Worm (Caenorhabditis elegans): ENCODE data around the gene rtfo-1.

The rtfo-1 gene

ce11 chrV:9561624-9562179 is 20.7 kb downstream of the rtfo-1 start, which contains the start of gene rgef-1:
rgef-1 (minus strand) TSS chrV:9561674.
- TF ChIP-seq nhr-237 (tag; optimal IDR thresholded peaks at IDR 0.05) (no peak), sptf-1 (tag; optimal IDR thresholded peaks at IDR 0.05) (peak; percentile 5), ces-1 (GFP tag; optimal IDR thresholded peaks at IDR 0.05) (peak; percentile 91)

- TF ChIP-seq elt-1 (tag; optimal IDR thresholded peaks at IDR 0.05; ENCODE audit: borderline replicate concordance, insufficient read depth), result no peak
- no peak for TF ChIP-seq ztf-11 (tag; optimal IDR thresholded peaks at IDR 0.05)
- TF ChIP-seq ceh-83 (GFP tag; optimal IDR thresholded peaks at IDR 0.05), result no peak
- no peak for TF ChIP-seq flh-1 (GFP tag; optimal IDR thresholded peaks at IDR 0.05)
- no peak for TF ChIP-seq ces-1 (GFP tag; optimal IDR thresholded peaks at IDR 0.05)
- TF ChIP-seq cnd-1 (tag; optimal IDR thresholded peaks at IDR 0.05), result no peak
- no peak for TF ChIP-seq nhr-28 (tag; optimal IDR thresholded peaks at IDR 0.05)
- TF ChIP-seq ceh-39 (tag; optimal IDR thresholded peaks at IDR 0.05), result no peak
- TF ChIP-seq ham-2 (GFP tag; optimal IDR thresholded peaks at IDR 0.05), result no peak
- no peak for TF ChIP-seq elt-3 (tag; optimal IDR thresholded peaks at IDR 0.05)
- no peak for TF ChIP-seq blmp-1 (tag; optimal IDR thresholded peaks at IDR 0.05)
- no peak for TF ChIP-seq nhr-12 (tag; optimal IDR thresholded peaks at IDR 0.05)
- no peak for TF ChIP-seq nhr-237 (tag; optimal IDR thresholded peaks at IDR 0.05)
- TF ChIP-seq mls-2 (tag; optimal IDR thresholded peaks at IDR 0.05), result no peak
- no peak for TF ChIP-seq nhr-76 (tag; optimal IDR thresholded peaks at IDR 0.05)
- TF ChIP-seq nhr-2 (tag; optimal IDR thresholded peaks at IDR 0.05), result no peak
- TF ChIP-seq hlh-1 (tag; optimal IDR thresholded peaks at IDR 0.05), result no peak
- no peak for TF ChIP-seq pha-4 (tag; optimal IDR thresholded peaks at IDR 0.05)
Measured at ce11 chrV:9556668-9557067, 25.8 kb downstream of the rtfo-1 start.

DNA sequence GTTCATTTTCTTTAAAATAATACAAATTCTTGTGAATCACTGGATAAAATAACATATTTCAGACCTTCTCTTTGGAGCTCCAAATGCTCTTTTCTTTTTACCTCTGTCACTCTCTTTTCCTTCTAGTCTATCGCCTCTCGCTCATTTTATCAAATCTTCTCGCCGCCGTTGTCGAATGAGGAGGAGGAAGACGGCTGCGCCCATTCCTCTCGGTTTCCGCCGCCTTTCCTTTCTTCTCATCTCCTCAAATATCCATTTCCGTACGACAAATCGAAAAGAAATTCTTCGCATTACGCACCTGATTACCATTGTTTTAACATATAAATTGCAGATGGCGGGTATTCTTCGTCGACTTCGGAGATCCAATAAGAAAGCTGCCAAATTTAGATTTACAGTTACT is 32.1 kb downstream of the rtfo-1 start, which contains the start of gene ehbp-1:
ehbp-1 (plus strand) TSS at position 332 of the 400 bp plus-strand sequence.
- TF ChIP-seq flh-1 (GFP tag; optimal IDR thresholded peaks at IDR 0.05), result no peak
- TF ChIP-seq hlh-1 (tag; optimal IDR thresholded peaks at IDR 0.05), result no peak
- TF ChIP-seq ces-1 (GFP tag; optimal IDR thresholded peaks at IDR 0.05), result peak; percentile 78
- peak; percentile 58 for TF ChIP-seq unc-120 (tag; optimal IDR thresholded peaks at IDR 0.05; ENCODE audit: poor library complexity, severe bottlenecking)

DNA sequence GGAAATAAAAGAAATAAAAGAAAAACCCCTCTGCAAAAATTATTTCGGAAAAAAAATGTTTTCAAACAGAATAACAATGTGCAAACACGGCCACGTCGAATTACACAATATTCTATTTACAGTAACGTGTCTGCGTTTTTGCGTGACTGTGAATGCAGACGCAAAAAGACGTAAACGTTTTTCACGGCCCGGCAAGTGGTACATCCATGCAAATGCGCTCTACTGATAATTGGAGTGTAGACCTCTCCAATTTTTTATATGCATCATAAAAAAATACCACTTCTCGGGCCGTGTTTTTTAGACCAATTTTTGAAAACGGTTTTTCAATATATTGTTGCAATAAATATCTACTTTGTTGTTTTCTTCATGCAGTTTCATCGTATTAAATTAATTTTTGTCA is 33.0 kb downstream of the rtfo-1 start, which contains the start of gene nstp-10:
nstp-10 (minus strand) TSS at position 378 of the 400 bp plus-strand sequence.
- TF ChIP-seq nhr-237 (tag; optimal IDR thresholded peaks at IDR 0.05), result peak; percentile 8
- TF ChIP-seq mls-2 (tag; optimal IDR thresholded peaks at IDR 0.05), result no peak
- TF ChIP-seq elt-1 (tag; optimal IDR thresholded peaks at IDR 0.05; ENCODE audit: borderline replicate concordance, insufficient read depth), result no peak
- no peak for TF ChIP-seq drap-1 (GFP tag; optimal IDR thresholded peaks at IDR 0.05)
- peak; percentile 28 for TF ChIP-seq ces-1 (GFP tag; optimal IDR thresholded peaks at IDR 0.05)
- TF ChIP-seq lin-32 (GFP tag; optimal IDR thresholded peaks at IDR 0.05), result no peak
- peak; percentile 47 for TF ChIP-seq lin-13 (tag; optimal IDR thresholded peaks at IDR 0.05)
- no peak for TF ChIP-seq sem-2 (GFP tag; optimal IDR thresholded peaks at IDR 0.05)
- TF ChIP-seq mep-1 (tag; optimal IDR thresholded peaks at IDR 0.05), result peak; percentile 81
- peak; percentile 84 for TF ChIP-seq lsy-2 (tag; optimal IDR thresholded peaks at IDR 0.05)
- TF ChIP-seq nhr-12 (tag; optimal IDR thresholded peaks at IDR 0.05), result no peak
- no peak for TF ChIP-seq flh-1 (GFP tag; optimal IDR thresholded peaks at IDR 0.05)
- TF ChIP-seq ztf-11 (tag; optimal IDR thresholded peaks at IDR 0.05), result no peak
- no peak for TF ChIP-seq elt-3 (tag; optimal IDR thresholded peaks at IDR 0.05)

ce11 chrV:9546860-9547269 is 35.6 kb downstream of the rtfo-1 start, which contains the start of gene his-37:
his-37 (plus strand) TSS chrV:9547105.
- TF ChIP-seq ham-2 (GFP tag; optimal IDR thresholded peaks at IDR 0.05), result peak; percentile 29
- TF ChIP-seq unc-120 (tag; optimal IDR thresholded peaks at IDR 0.05; ENCODE audit: poor library complexity, severe bottlenecking), result peak; percentile 85
- TF ChIP-seq tbx-8 (GFP tag; optimal IDR thresholded peaks at IDR 0.05), result peak; percentile 59
- peak; percentile 76 for TF ChIP-seq hlh-1 (tag; optimal IDR thresholded peaks at IDR 0.05)
- peak; percentile 54 for TF ChIP-seq elt-3 (tag; optimal IDR thresholded peaks at IDR 0.05)
- no peak for TF ChIP-seq nhr-76 (tag; optimal IDR thresholded peaks at IDR 0.05)
- peak; percentile 49 for TF ChIP-seq cnd-1 (tag; optimal IDR thresholded peaks at IDR 0.05)
- peak; percentile 78 for TF ChIP-seq ztf-11 (tag; optimal IDR thresholded peaks at IDR 0.05)
- TF ChIP-seq unc-62 (GFP tag; optimal IDR thresholded peaks at IDR 0.05), result peak; percentile 97
- TF ChIP-seq ceh-43 (GFP tag; optimal IDR thresholded peaks at IDR 0.05), result peak; percentile 54
- no peak for TF ChIP-seq sem-2 (GFP tag; optimal IDR thresholded peaks at IDR 0.05)
- TF ChIP-seq nhr-28 (tag; optimal IDR thresholded peaks at IDR 0.05), result peak; percentile 33
- TF ChIP-seq drap-1 (GFP tag; optimal IDR thresholded peaks at IDR 0.05), result peak; percentile 79
- peak; percentile 70 for TF ChIP-seq mls-2 (tag; optimal IDR thresholded peaks at IDR 0.05)
- peak; percentile 96 for TF ChIP-seq lin-13 (tag; optimal IDR thresholded peaks at IDR 0.05)
- TF ChIP-seq ces-1 (GFP tag; optimal IDR thresholded peaks at IDR 0.05), result peak; percentile 78
- TF ChIP-seq nhr-2 (tag; optimal IDR thresholded peaks at IDR 0.05), result peak; percentile 38
- TF ChIP-seq mab-5 (tag; optimal IDR thresholded peaks at IDR 0.05), result peak; percentile 36
- peak; percentile 95 for TF ChIP-seq pha-4 (tag; optimal IDR thresholded peaks at IDR 0.05)
- peak; percentile 97 for TF ChIP-seq mep-1 (tag; optimal IDR thresholded peaks at IDR 0.05)
- TF ChIP-seq ceh-39 (tag; optimal IDR thresholded peaks at IDR 0.05), result peak; percentile 86
- TF ChIP-seq flh-1 (GFP tag; optimal IDR thresholded peaks at IDR 0.05), result no peak
- TF ChIP-seq nhr-237 (tag; optimal IDR thresholded peaks at IDR 0.05), result peak; percentile 96
- no peak for TF ChIP-seq zip-8 (tag; optimal IDR thresholded peaks at IDR 0.05)
- peak; percentile 8 for TF ChIP-seq lin-32 (GFP tag; optimal IDR thresholded peaks at IDR 0.05)
- no peak for TF ChIP-seq bed-3 (GFP tag; optimal IDR thresholded peaks at IDR 0.05)
- no peak for TF ChIP-seq nhr-12 (tag; optimal IDR thresholded peaks at IDR 0.05)
- TF ChIP-seq M03D4.4 (tag; optimal IDR thresholded peaks at IDR 0.05), result peak; percentile 72
- TF ChIP-seq sptf-1 (tag; optimal IDR thresholded peaks at IDR 0.05), result peak; percentile 76
- TF ChIP-seq snpc-4 (tag; optimal IDR thresholded peaks at IDR 0.05), result no peak
- peak; percentile 68 for TF ChIP-seq ceh-83 (GFP tag; optimal IDR thresholded peaks at IDR 0.05)
- TF ChIP-seq blmp-1 (tag; optimal IDR thresholded peaks at IDR 0.05), result no peak
- TF ChIP-seq elt-1 (tag; optimal IDR thresholded peaks at IDR 0.05; ENCODE audit: borderline replicate concordance, insufficient read depth), result no peak
- peak; percentile 86 for TF ChIP-seq lsy-2 (tag; optimal IDR thresholded peaks at IDR 0.05)
- no peak for TF ChIP-seq unc-39 (tag; optimal IDR thresholded peaks at IDR 0.05)

All from whole organism, mixed stage, embryonic.